Worm (Caenorhabditis elegans): ENCODE measurements around the gene syg-2.

syg-2 gene

DNA sequence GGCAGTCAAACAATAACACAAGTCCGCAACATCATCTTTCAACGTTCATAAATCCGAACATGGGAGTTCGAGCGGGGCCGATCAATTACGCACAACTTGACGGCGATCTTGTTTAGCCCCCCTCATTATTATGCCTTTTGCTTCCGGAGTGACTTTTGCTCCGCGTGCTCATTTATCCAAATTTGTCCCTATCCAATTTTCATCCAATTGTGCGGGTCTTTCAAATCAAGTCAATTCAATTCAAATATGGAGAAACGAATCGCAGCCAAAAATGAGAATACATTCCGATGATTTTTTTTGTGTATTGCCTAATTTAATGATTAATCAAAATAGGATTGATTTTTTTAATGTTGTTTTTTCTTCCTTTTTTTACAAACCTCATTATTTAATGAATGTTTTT lies 7.7 kb downstream of the syg-2 start:
- TF ChIP-seq nfya-1 (tag; optimal IDR thresholded peaks at IDR 0.05; ENCODE audit: borderline replicate concordance, insufficient read depth), result no peak
- no peak for TF ChIP-seq ztf-26 (tag; optimal IDR thresholded peaks at IDR 0.05)
- TF ChIP-seq snpc-3.4 (tag; optimal IDR thresholded peaks at IDR 0.05), result no peak
- TF ChIP-seq tbx-9 (tag; optimal IDR thresholded peaks at IDR 0.05; ENCODE audit: borderline replicate concordance), result no peak
- TF ChIP-seq rec-8 (tag; optimal IDR thresholded peaks at IDR 0.05), result no peak
- TF ChIP-seq F39B2.1 (GFP tag; IDR thresholded peaks at IDR 0.05), result no peak
- TF ChIP-seq lin-40 (tag; optimal IDR thresholded peaks at IDR 0.05), result no peak
- TF ChIP-seq efl-1 (GFP tag; optimal IDR thresholded peaks at IDR 0.05), result no peak
- no peak for TF ChIP-seq lin-26 (GFP tag; IDR thresholded peaks at IDR 0.05)
- TF ChIP-seq nhr-179 (tag; optimal IDR thresholded peaks at IDR 0.05), result no peak
- no peak for TF ChIP-seq B0336.3 (GFP tag; IDR thresholded peaks at IDR 0.05)
- TF ChIP-seq zim-3 (tag; optimal IDR thresholded peaks at IDR 0.05), result no peak
- no peak for TF ChIP-seq ceh-79 (tag; optimal IDR thresholded peaks at IDR 0.05)

DNA sequence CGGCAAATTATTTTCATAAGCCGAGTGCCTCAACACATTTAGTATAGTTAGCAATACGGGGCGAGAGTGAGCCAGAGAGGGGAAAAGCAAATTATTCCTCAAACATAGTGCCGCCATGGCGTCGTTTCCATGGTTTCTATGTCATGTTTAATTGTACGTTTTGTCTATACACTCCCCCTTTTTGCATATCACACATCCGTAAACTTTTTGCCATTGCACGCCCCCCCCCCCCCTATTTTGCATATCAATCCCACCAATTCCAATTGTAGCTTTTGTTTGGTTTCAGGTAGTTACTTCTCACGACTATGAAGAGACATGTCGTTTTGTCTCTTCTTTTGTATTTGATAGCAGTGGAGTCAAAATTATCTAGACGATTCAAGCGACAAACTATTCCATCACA lies 9.3 kb downstream of the syg-2 start, which contains the start of gene C26G2.2:
TSS of gene C26G2.2 (plus strand) at position 301 of the 400 bp plus-strand sequence.
- TF ChIP-seq nfya-1 (tag; optimal IDR thresholded peaks at IDR 0.05; ENCODE audit: borderline replicate concordance, insufficient read depth) (no peak), lsl-1 (GFP tag; optimal IDR thresholded peaks at IDR 0.05) (no peak)

- no peak for TF ChIP-seq tbp1 (GFP tag; optimal IDR thresholded peaks at IDR 0.05)
- no peak for TF ChIP-seq egl-44 (GFP tag; IDR thresholded peaks at IDR 0.05)
- TF ChIP-seq egrh-3 (GFP tag; IDR thresholded peaks at IDR 0.05), result no peak
These were observed 16.5 kb downstream of the syg-2 start for ce11 chrX:14671300-14671699.

ce11 chrX:14674028-14674427 lies 19.3 kb downstream of the syg-2 start, which contains the start of gene slt-1:
slt-1 (plus strand) TSS chrX:14674328.
- TF ChIP-seq aptf-3 (GFP tag; IDR thresholded peaks at IDR 0.05), result no peak
- no peak for TF ChIP-seq Y53G8AR.9 (GFP tag; conservative IDR thresholded peaks at IDR 0.05)

- peak; percentile 44 for TF ChIP-seq snpc-1.3 (tag; optimal IDR thresholded peaks at IDR 0.05; ENCODE audit: insufficient read depth)
- TF ChIP-seq rcor-1 (GFP tag; IDR thresholded peaks at IDR 0.05), result peak; percentile 8; the same call in 1 of the 2 replicates
- no peak for TF ChIP-seq ama-1 (optimal IDR thresholded peaks at IDR 0.05)
- peak in 1 of 2 experiments; percentile 40 for TF ChIP-seq ama-1 (GFP tag; optimal IDR thresholded peaks at IDR 0.05)
- peak; percentile 71 for TF ChIP-seq B0261.1 (tag; optimal IDR thresholded peaks at IDR 0.05)
- TF ChIP-seq hmg-1.2 (GFP tag; IDR thresholded peaks at IDR 0.05), result peak; percentile 40; the same call in 1 of the 2 replicates
- no peak for TF ChIP-seq nfyb-1 (GFP tag; IDR thresholded peaks at IDR 0.05)
- peak; percentile 89 for TF ChIP-seq tbp1 (GFP tag; optimal IDR thresholded peaks at IDR 0.05)
- TF ChIP-seq nhr-90 (tag; optimal IDR thresholded peaks at IDR 0.05), result peak; percentile 59
- 0 out of 2 replicates have a peak, but pooled peaks have one; percentile 21 for TF ChIP-seq egl-44 (GFP tag; IDR thresholded peaks at IDR 0.05)
- peak; percentile 10 for TF ChIP-seq efl-1 (GFP tag; optimal IDR thresholded peaks at IDR 0.05)
- peak in 1 of 2 experiments; percentile 49 for TF ChIP-seq rec-8 (tag; optimal IDR thresholded peaks at IDR 0.05)
- 0 out of 2 replicates have a peak, but pooled peaks have one; percentile 68 for TF ChIP-seq ztf-25 (GFP tag; IDR thresholded peaks at IDR 0.05)
- no peak for TF ChIP-seq sdz-38 (tag; optimal IDR thresholded peaks at IDR 0.05)
- TF ChIP-seq Y56A3A.18 (GFP tag; IDR thresholded peaks at IDR 0.05), result peak; percentile 64; the same call in 1 of the 2 replicates
- TF ChIP-seq madf-10 (tag; optimal IDR thresholded peaks at IDR 0.05), result peak; percentile 12
- TF ChIP-seq F33H1.4 (GFP tag; IDR thresholded peaks at IDR 0.05), result no peak
- TF ChIP-seq attf-5 (GFP tag; optimal IDR thresholded peaks at IDR 0.05), result no peak
- peak; percentile 34 for TF ChIP-seq mes-4 (tag; optimal IDR thresholded peaks at IDR 0.05)
- no peak for TF ChIP-seq ztf-22 (GFP tag; optimal IDR thresholded peaks at IDR 0.05)
- peak; percentile 1 for TF ChIP-seq ZK185.1 (tag; optimal IDR thresholded peaks at IDR 0.05; ENCODE audit: poor library complexity, severe bottlenecking)
- TF ChIP-seq dpl-1 (GFP tag; optimal IDR thresholded peaks at IDR 0.05), result no peak
- peak; percentile 80 for TF ChIP-seq snpc-4 (GFP tag; optimal IDR thresholded peaks at IDR 0.05)
- peak in 1 of 4 experiments; percentile 83 for TF ChIP-seq snpc-4 (tag; optimal IDR thresholded peaks at IDR 0.05)
- peak; percentile 83 for TF ChIP-seq rpc-1 (optimal IDR thresholded peaks at IDR 0.05)
- TF ChIP-seq rpc-1 (tag; optimal IDR thresholded peaks at IDR 0.05), result peak; percentile 91
- TF ChIP-seq snpc-3.4 (tag; optimal IDR thresholded peaks at IDR 0.05), result peak; percentile 46
- TF ChIP-seq pbrm-1 (GFP tag; IDR thresholded peaks at IDR 0.05), result 0 out of 2 replicates have a peak, but pooled peaks have one; percentile 50
These were observed 24.2 kb downstream of the syg-2 start for ce11 chrX:14678983-14679382.

Measured in whole organism, young adult.